Worm (Caenorhabditis elegans) whole organism, L1 larva: ENCODE measurements around the gene C53D6.10.
A peak's percentile ranks its signal among the peaks of the same experiment; 100 is the strongest.

Source experiments
- C16A3.4 ChIP-seq: fragments of 150-350 bp; optimal IDR thresholded peaks from 2 replicates; lab custom pipeline; 2014; ENCODE audit warnings: missing biosample characterization, missing genetic modification characterization
- C34B4.2 ChIP-seq: sonication (generic microtip); optimal IDR thresholded peaks from 2 replicates; lab custom pipeline; 2017; ENCODE audit warnings: mild to moderate bottlenecking, missing genetic modification characterization, missing compliant biosample characterization
- F16B12.6 ChIP-seq: fragments of 150-350 bp; optimal IDR thresholded peaks from 2 replicates; lab custom pipeline; 2014; ENCODE audit warnings: missing biosample characterization, missing genetic modification characterization
- Y116A8C.19 ChIP-seq: sonication (generic microtip); optimal IDR thresholded peaks from 2 replicates; lab custom pipeline; 2016; ENCODE audit warnings: missing compliant biosample characterization, missing genetic modification characterization, borderline replicate concordance
- aha-1 ChIP-seq: fragments of 150-350 bp; optimal IDR thresholded peaks from 2 replicates; lab custom pipeline; 2014; ENCODE audit warnings: missing biosample characterization, missing genetic modification characterization
- ama-1 ChIP-seq: fragments of 150-350 bp; optimal IDR thresholded peaks from 2 replicates; lab custom pipeline; 2014
- blmp-1 ChIP-seq: fragments of 150-350 bp; optimal IDR thresholded peaks from 2 replicates; lab custom pipeline; 2014; ENCODE audit warnings: missing biosample characterization, missing genetic modification characterization
- ceh-88 ChIP-seq: fragments of 200-800 bp; sonication (Bioruptor generic); IDR thresholded peaks from 2 replicates; pipeline ENCODE4 v1.3.6; 2022; ENCODE audit warnings: missing genetic modification characterization, missing compliant biosample characterization
- ceh-90 ChIP-seq: sonication (generic microtip); optimal IDR thresholded peaks from 2 replicates; lab custom pipeline; 2016; ENCODE audit warnings: missing genetic modification characterization, missing compliant biosample characterization
- efl-1 ChIP-seq, 4 experiments: fragments of 150-350 bp; optimal IDR thresholded peaks in 3 of 4; peaks in 1 of 4; 1 replicate in 1 of 4; 2 replicates in 3 of 4; lab custom pipeline; 2014; ENCODE audit warnings: missing biosample characterization in 2 of 4, missing genetic modification characterization in 2 of 4, missing genetic modification reagents in 2 of 4
- efl-3 ChIP-seq: fragments of 200-800 bp; sonication (Bioruptor generic); optimal IDR thresholded peaks from 2 replicates; lab custom pipeline; 2018; ENCODE audit warnings: mild to moderate bottlenecking, missing genetic modification characterization, missing compliant biosample characterization
- ets-5 ChIP-seq: fragments of 200-800 bp; sonication (Bioruptor generic); IDR thresholded peaks from 2 replicates; pipeline ENCODE4 v1.3.6; 2022; ENCODE audit warnings: missing genetic modification characterization, missing compliant biosample characterization
- fkh-10 ChIP-seq: sonication (generic microtip); optimal IDR thresholded peaks from 2 replicates; lab custom pipeline; 2017; ENCODE audit warnings: missing biosample characterization, missing genetic modification reagents, missing genetic modification characterization
- fkh-4 ChIP-seq: sonication (generic microtip); optimal IDR thresholded peaks from 2 replicates; lab custom pipeline; 2016; ENCODE audit warnings: missing compliant biosample characterization, missing genetic modification characterization, borderline replicate concordance
- fkh-8 ChIP-seq: sonication (generic microtip); optimal IDR thresholded peaks from 2 replicates; lab custom pipeline; 2016; ENCODE audit warnings: mild to moderate bottlenecking, missing genetic modification characterization, missing compliant biosample characterization
- fos-1 ChIP-seq: fragments of 150-350 bp; optimal IDR thresholded peaks from 2 replicates; lab custom pipeline; 2014; ENCODE audit warnings: missing biosample characterization, missing genetic modification characterization
- hlh-17 ChIP-seq: fragments of 200-800 bp; sonication (Bioruptor generic); optimal IDR thresholded peaks from 2 replicates; lab custom pipeline; 2018; ENCODE audit warnings: missing genetic modification characterization, mild to moderate bottlenecking, missing compliant biosample characterization, moderate library complexity, borderline replicate concordance
- irx-1 ChIP-seq: sonication (generic microtip); optimal IDR thresholded peaks from 2 replicates; lab custom pipeline; 2016; ENCODE audit warnings: missing genetic modification characterization, missing compliant biosample characterization
- lin-13 ChIP-seq: fragments of 150-350 bp; optimal IDR thresholded peaks from 2 replicates; lab custom pipeline; 2014; ENCODE audit warnings: missing biosample characterization, missing genetic modification reagents, missing genetic modification characterization
- lin-14 ChIP-seq: fragments of 200-800 bp; sonication (Bioruptor generic); optimal IDR thresholded peaks from 2 replicates; lab custom pipeline; 2018; ENCODE audit warnings: mild to moderate bottlenecking, missing genetic modification characterization, moderate library complexity, missing compliant biosample characterization
- lin-15B ChIP-seq: fragments of 150-350 bp; sonication (generic microtip); optimal IDR thresholded peaks from 3 replicates; lab custom pipeline; 2014; ENCODE audit warnings: missing biosample characterization, missing genetic modification characterization
- lin-35 ChIP-seq, 2 experiments: fragments of 150-350 bp; optimal IDR thresholded peaks; 2 replicates each; lab custom pipeline; 2014; ENCODE audit warnings: missing biosample characterization in 2 of 2, missing genetic modification characterization in 2 of 2, missing genetic modification reagents in 2 of 2
- lin-39 ChIP-seq: fragments of 150-350 bp; optimal IDR thresholded peaks from 2 replicates; lab custom pipeline; 2014; ENCODE audit warnings: missing biosample characterization, missing genetic modification reagents, missing genetic modification characterization
- lsy-2 ChIP-seq, 2 experiments: fragments of 150-350 bp; optimal IDR thresholded peaks; 2 replicates each; lab custom pipeline; 2014; ENCODE audit warnings: missing biosample characterization in 2 of 2, missing genetic modification characterization in 2 of 2
- nhr-19 ChIP-seq: fragments of 200-800 bp; sonication (Bioruptor generic); conservative IDR thresholded peaks from 2 replicates; pipeline ENCODE4 v1.3.6; 2022; ENCODE audit warnings: missing genetic modification characterization, missing compliant biosample characterization
- nhr-20 ChIP-seq: sonication (generic microtip); optimal IDR thresholded peaks from 2 replicates; lab custom pipeline; 2016; ENCODE audit warnings: mild to moderate bottlenecking, missing genetic modification characterization, missing compliant biosample characterization
- nhr-237 ChIP-seq: fragments of 150-350 bp; optimal IDR thresholded peaks from 2 replicates; lab custom pipeline; 2014; ENCODE audit warnings: missing biosample characterization, missing genetic modification characterization
- nhr-47 ChIP-seq: sonication (generic microtip); optimal IDR thresholded peaks from 2 replicates; lab custom pipeline; 2016; ENCODE audit warnings: mild to moderate bottlenecking, missing genetic modification characterization, moderate library complexity, missing compliant biosample characterization
- nhr-71 ChIP-seq: sonication (generic microtip); optimal IDR thresholded peaks from 2 replicates; lab custom pipeline; 2016; ENCODE audit warnings: mild to moderate bottlenecking, missing genetic modification characterization, moderate library complexity, missing compliant biosample characterization
- nhr-77 ChIP-seq: fragments of 150-350 bp; optimal IDR thresholded peaks from 2 replicates; lab custom pipeline; 2014; ENCODE audit warnings: missing biosample characterization, missing genetic modification characterization
- nhr-84 ChIP-seq: sonication (generic microtip); optimal IDR thresholded peaks from 2 replicates; lab custom pipeline; 2017; ENCODE audit warnings: missing biosample characterization, missing genetic modification characterization
- rnt-1 ChIP-seq: sonication (generic microtip); optimal IDR thresholded peaks from 2 replicates; lab custom pipeline; 2016; ENCODE audit warnings: mild to moderate bottlenecking, missing genetic modification characterization, moderate library complexity, missing compliant biosample characterization
- skn-1 ChIP-seq: fragments of 150-350 bp; optimal IDR thresholded peaks from 2 replicates; lab custom pipeline; 2014; ENCODE audit warnings: missing biosample characterization, missing genetic modification characterization
- snpc-4 ChIP-seq: fragments of 150-350 bp; optimal IDR thresholded peaks from 2 replicates; lab custom pipeline; 2014; ENCODE audit warnings: missing biosample characterization, missing genetic modification characterization
- snu-23 ChIP-seq: sonication (generic microtip); optimal IDR thresholded peaks from 2 replicates; lab custom pipeline; 2016; ENCODE audit warnings: missing genetic modification characterization, missing compliant biosample characterization
- tlp-1 ChIP-seq: fragments of 150-350 bp; optimal IDR thresholded peaks from 2 replicates; lab custom pipeline; 2014; ENCODE audit warnings: missing biosample characterization, missing genetic modification characterization
- unc-130 ChIP-seq: fragments of 150-350 bp; optimal IDR thresholded peaks from 2 replicates; lab custom pipeline; 2017; ENCODE audit warnings: missing biosample characterization, missing genetic modification characterization, inconsistent platforms
- unc-30 ChIP-seq: sonication (generic microtip); optimal IDR thresholded peaks from 2 replicates; lab custom pipeline; 2017; ENCODE audit warnings: missing biosample characterization, missing genetic modification characterization
- unc-62 ChIP-seq: fragments of 150-350 bp; optimal IDR thresholded peaks from 2 replicates; lab custom pipeline; 2014; ENCODE audit warnings: missing biosample characterization, missing genetic modification reagents, missing genetic modification characterization
- unc-86 ChIP-seq: sonication (generic microtip); optimal IDR thresholded peaks from 2 replicates; lab custom pipeline; 2016; ENCODE audit warnings: missing genetic modification characterization, missing compliant biosample characterization
- vab-15 ChIP-seq: sonication (generic microtip); optimal IDR thresholded peaks from 2 replicates; lab custom pipeline; 2017; ENCODE audit warnings: missing genotype, mild to moderate bottlenecking, missing genetic modification characterization, missing compliant biosample characterization
- zag-1 ChIP-seq: fragments of 150-350 bp; optimal IDR thresholded peaks from 2 replicates; lab custom pipeline; 2014; ENCODE audit warnings: missing biosample characterization, missing genetic modification characterization
- zip-4 ChIP-seq: fragments of 200-800 bp; sonication (Bioruptor generic); optimal IDR thresholded peaks from 2 replicates; lab custom pipeline; 2018; ENCODE audit warnings: mild to moderate bottlenecking, missing genetic modification characterization, moderate library complexity, missing compliant biosample characterization
- ztf-4 ChIP-seq: fragments of 150-350 bp; optimal IDR thresholded peaks from 2 replicates; lab custom pipeline; 2014; ENCODE audit warnings: missing biosample characterization, missing genetic modification characterization

The C53D6.10 gene

DNA sequence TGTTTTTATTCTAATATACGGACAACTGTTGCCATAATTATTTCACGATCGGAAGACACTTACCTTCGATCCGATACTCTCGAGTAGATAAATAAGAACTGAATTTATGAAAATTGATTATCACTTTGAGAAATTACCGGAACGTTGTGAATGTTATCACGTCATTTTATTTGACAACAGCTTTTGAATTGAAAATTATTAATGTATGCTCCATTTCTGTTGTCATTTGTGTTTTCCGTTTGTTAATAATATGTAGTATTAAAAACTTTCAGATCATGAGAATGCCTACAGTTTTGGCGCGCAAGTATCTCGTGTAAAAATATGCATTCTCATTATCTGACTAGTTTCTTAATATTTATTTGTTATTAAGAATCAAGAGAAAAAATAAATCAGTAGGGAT, at the start of gene C53D6.10:
Gene C53D6.10, minus strand, starts transcription at position 101 of the 400 bp plus-strand sequence.
- no peak for TF ChIP-seq unc-30
- no peak for TF ChIP-seq lin-15B (tag; lab: Kevin White, UChicago)
- no peak for TF ChIP-seq aha-1 (tag; lab: Kevin White, UChicago)
- no peak for TF ChIP-seq blmp-1 (tag; lab: Kevin White, UChicago)
- no peak for TF ChIP-seq ceh-88 (GFP tag; lab: Robert Waterston, UW)
- no peak for TF ChIP-seq F16B12.6 (tag; lab: Kevin White, UChicago)
- no peak for TF ChIP-seq lin-35 (GFP tag; optimal IDR thresholded peaks at IDR 0.05; lab: Kevin White, UChicago)
- no peak for TF ChIP-seq ztf-4 (tag; lab: Kevin White, UChicago)
- no peak for TF ChIP-seq hlh-17 (GFP tag; lab: Kevin White, UChicago)
- TF ChIP-seq fos-1 (tag; lab: Kevin White, UChicago): no peak
- TF ChIP-seq tlp-1 (tag; lab: Kevin White, UChicago): no peak
- TF ChIP-seq snu-23 (GFP tag; lab: Kevin White, UChicago): no peak
- no peak for TF ChIP-seq vab-15 (tag; lab: Kevin White, UChicago)
- TF ChIP-seq lin-39: no peak
- TF ChIP-seq ets-5 (GFP tag; lab: Robert Waterston, UW): no peak

DNA sequence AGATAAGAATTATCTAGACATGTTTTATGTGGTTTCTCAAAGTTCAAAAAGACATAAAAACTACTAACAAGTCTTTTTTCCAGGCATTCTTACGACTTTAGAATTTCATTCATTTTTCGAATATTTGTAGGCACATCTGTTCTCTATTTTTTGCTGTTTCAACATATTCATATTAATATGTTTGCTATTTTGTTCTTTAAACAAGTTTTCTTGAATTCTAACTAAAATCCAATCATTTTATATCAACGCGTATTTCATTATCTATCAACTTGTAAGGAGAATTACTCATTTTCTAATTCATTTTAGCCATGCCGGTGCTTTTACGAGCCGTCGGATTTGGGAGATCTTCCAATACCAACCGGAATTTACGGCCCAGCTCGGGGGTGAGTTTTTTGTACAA, 47.8 kb upstream of the C53D6.10 start, which contains the start of gene twk-8:
Gene twk-8, plus strand, starts transcription at position 301 of the 400 bp plus-strand sequence.
- no peak for TF ChIP-seq nhr-237 (tag; lab: Kevin White, UChicago)

DNA sequence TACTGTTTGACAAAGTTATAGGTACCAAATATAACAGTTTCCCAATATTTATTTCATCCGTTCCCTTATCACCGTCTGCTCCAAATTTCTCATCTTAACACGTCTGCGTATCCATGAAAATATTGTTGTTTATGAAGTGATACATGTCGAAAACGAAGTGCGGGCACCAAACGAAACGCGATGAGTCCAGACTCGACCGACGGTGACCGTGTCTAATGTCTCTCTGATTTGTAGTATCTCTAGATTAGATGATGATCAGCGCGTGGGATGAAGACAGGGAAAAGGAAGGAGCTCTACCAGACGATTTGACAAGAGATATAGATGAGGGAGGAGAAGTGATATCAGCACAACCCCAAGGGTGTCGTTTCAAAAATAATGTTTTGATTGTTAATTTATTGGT, 46.0 kb upstream of the C53D6.10 start:
- TF ChIP-seq fkh-10: no peak
- no peak for TF ChIP-seq fkh-8
- TF ChIP-seq lin-13 (GFP tag; lab: Kevin White, UChicago): no peak
- peak; percentile 72 for TF ChIP-seq rnt-1 (tag; lab: Kevin White, UChicago)
- TF ChIP-seq unc-130: peak; percentile 73
- peak; percentile 70 for TF ChIP-seq nhr-71 (tag; lab: Kevin White, UChicago)
- TF ChIP-seq nhr-19 (GFP tag; lab: Robert Waterston, UW): peak; percentile 25; the same call in 1 of the 2 replicates
- peak in 1 of 2 experiments; percentile 31 for TF ChIP-seq lsy-2 (tag; optimal IDR thresholded peaks at IDR 0.05; lab: Kevin White, UChicago)
- peak in 1 of 2 experiments; percentile 15 for TF ChIP-seq efl-1 (optimal IDR thresholded peaks at IDR 0.05; lab: Kevin White, UChicago)
- TF ChIP-seq efl-1 (GFP tag; optimal IDR thresholded peaks at IDR 0.05 in 1 of 2; lab: Kevin White, UChicago): peak in 1 of 2 experiments; percentile 45
- peak; percentile 78 for TF ChIP-seq lin-14 (GFP tag; lab: Kevin White, UChicago)
- TF ChIP-seq skn-1 (tag; lab: Kevin White, UChicago): no peak
- TF ChIP-seq ama-1 (lab: Kevin White, UChicago): no peak
- TF ChIP-seq lin-35 (GFP tag; optimal IDR thresholded peaks at IDR 0.05; lab: Kevin White, UChicago): peak in 1 of 2 experiments; percentile 3
- TF ChIP-seq nhr-47 (tag; lab: Kevin White, UChicago): no peak
- TF ChIP-seq vab-15 (tag; lab: Kevin White, UChicago): no peak
- TF ChIP-seq nhr-20 (tag; lab: Kevin White, UChicago): peak; percentile 11
- TF ChIP-seq snu-23 (GFP tag; lab: Kevin White, UChicago): peak; percentile 44
- no peak for TF ChIP-seq fkh-4 (tag; lab: Kevin White, UChicago)

DNA sequence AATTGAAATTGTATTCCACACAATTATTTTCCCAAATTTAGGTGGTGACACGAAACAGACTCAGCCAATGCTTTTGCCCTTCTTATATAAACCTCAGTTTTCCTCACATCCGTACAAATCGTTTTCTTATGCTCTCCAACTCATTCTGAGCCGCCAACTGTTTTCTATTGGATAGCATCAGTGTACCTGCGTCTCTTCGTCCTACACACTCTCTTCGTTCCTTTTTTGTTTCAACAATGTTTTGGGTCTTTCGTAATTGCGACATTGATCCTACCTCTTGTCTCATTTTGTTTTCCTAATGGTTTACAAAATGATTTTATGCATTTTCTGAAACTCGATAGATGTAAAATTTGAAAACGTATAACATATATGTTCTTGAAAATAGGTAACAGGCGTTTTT, 45.1 kb upstream of the C53D6.10 start:
- TF ChIP-seq snpc-4 (tag; lab: Kevin White, UChicago): no peak
- TF ChIP-seq unc-86 (tag; lab: Kevin White, UChicago): no peak
- no peak for TF ChIP-seq unc-62 (GFP tag; lab: Kevin White, UChicago)
- no peak for TF ChIP-seq C34B4.2
- no peak for TF ChIP-seq zag-1 (tag; lab: Kevin White, UChicago)
- no peak for TF ChIP-seq fkh-4 (tag; lab: Kevin White, UChicago)
- no peak for TF ChIP-seq nhr-84
- no peak for TF ChIP-seq ceh-90
- TF ChIP-seq nhr-19 (GFP tag; lab: Robert Waterston, UW): peak; percentile 18; the same call in 1 of the 2 replicates
- no peak for TF ChIP-seq C16A3.4 (tag; lab: Kevin White, UChicago)
- TF ChIP-seq nhr-71 (tag; lab: Kevin White, UChicago): peak; percentile 57
- peak in 1 of 2 experiments; percentile 9 for TF ChIP-seq efl-1 (optimal IDR thresholded peaks at IDR 0.05; lab: Kevin White, UChicago)
- no peak for TF ChIP-seq efl-1 (GFP tag; optimal IDR thresholded peaks at IDR 0.05 in 1 of 2; lab: Kevin White, UChicago)
- TF ChIP-seq ama-1 (lab: Kevin White, UChicago): no peak
- peak; percentile 24 for TF ChIP-seq lin-14 (GFP tag; lab: Kevin White, UChicago)
- TF ChIP-seq F16B12.6 (tag; lab: Kevin White, UChicago): no peak
- no peak for TF ChIP-seq efl-3 (GFP tag; lab: Kevin White, UChicago)
- TF ChIP-seq lsy-2 (tag; optimal IDR thresholded peaks at IDR 0.05; lab: Kevin White, UChicago): no peak
- peak; percentile 19 for TF ChIP-seq unc-130
- no peak for TF ChIP-seq zip-4 (GFP tag; lab: Kevin White, UChicago)
- TF ChIP-seq rnt-1 (tag; lab: Kevin White, UChicago): peak; percentile 78
- no peak for TF ChIP-seq Y116A8C.19
- no peak for TF ChIP-seq vab-15 (tag; lab: Kevin White, UChicago)
- no peak for TF ChIP-seq aha-1 (tag; lab: Kevin White, UChicago)
- TF ChIP-seq hlh-17 (GFP tag; lab: Kevin White, UChicago): no peak
- TF ChIP-seq irx-1: no peak
- TF ChIP-seq nhr-237 (tag; lab: Kevin White, UChicago): no peak
- no peak for TF ChIP-seq nhr-77 (tag; lab: Kevin White, UChicago)
